Worm (Caenorhabditis elegans): Measurements from ENCODE around the gene mrpl-50.

mrpl-50 gene

DNA sequence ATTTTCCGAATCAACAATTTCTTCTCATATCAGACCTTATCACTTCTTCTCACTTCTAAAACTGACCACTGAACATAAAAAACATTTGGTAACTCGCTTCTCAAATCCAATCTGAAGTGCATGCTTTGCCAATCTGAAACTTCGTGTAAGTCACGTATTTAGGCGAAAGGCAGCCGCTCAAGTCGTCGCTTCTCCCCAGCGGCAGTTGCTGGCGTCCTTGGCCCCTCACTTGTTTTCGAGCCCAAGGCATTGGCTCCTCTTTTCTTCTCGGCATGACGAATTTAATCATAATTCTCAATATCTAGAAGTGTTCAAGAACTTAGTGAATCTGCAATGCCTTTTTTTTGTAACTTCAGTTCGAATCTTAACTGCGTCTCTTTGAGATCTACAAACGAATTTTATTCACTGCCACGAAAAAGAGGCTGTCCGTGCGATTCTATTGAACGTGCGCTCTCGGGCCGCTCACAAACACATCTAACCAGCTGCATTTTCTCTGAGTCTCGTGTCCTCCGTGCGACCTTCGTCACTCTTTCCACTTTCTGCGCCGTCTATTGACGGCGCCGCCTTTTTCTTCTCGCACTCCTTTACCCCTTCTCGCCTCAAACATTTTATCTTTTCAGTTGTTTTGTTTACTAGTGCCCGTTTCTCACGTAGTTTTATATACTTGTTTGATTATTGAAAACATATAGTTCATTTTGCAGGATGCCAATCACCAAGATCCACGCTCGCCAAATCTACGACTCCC is 1.9 kb downstream of the mrpl-50 start:
- TF ChIP-seq F26F4.8 (GFP tag; conservative IDR thresholded peaks at IDR 0.05) (0 out of 2 replicates have a peak, but pooled peaks have one; percentile 11), D1046.2 (GFP tag; IDR thresholded peaks at IDR 0.05) (no peak), hlh-30 (tag; optimal IDR thresholded peaks at IDR 0.05; ENCODE audit: insufficient read depth) (peak; percentile 76), aha-1 (tag) (peak; percentile 99), pqm-1 (tag; optimal IDR thresholded peaks at IDR 0.05) (no peak), T20F7.1 (GFP tag; optimal IDR thresholded peaks at IDR 0.05) (no peak), skn-1 (tag; optimal IDR thresholded peaks at IDR 0.05) (no peak), egl-27 (tag; optimal IDR thresholded peaks at IDR 0.05) (no peak), ceh-44 (GFP tag; IDR thresholded peaks at IDR 0.05) (no peak), egl-43 (GFP tag; IDR thresholded peaks at IDR 0.05) (0 out of 2 replicates have a peak, but pooled peaks have one; percentile 3), daf-12 (tag; optimal IDR thresholded peaks at IDR 0.05) (no peak), unc-130 (GFP tag; optimal IDR thresholded peaks at IDR 0.05) (no peak), lir-3 (tag; optimal IDR thresholded peaks at IDR 0.05) (no peak), nhr-41 (GFP tag; IDR thresholded peaks at IDR 0.05) (no peak), gei-8 (GFP tag; optimal IDR thresholded peaks at IDR 0.05) (no peak), jun-1 (tag; optimal IDR thresholded peaks at IDR 0.05) (no peak), unc-39 (tag; optimal IDR thresholded peaks at IDR 0.05) (no peak), nhr-28 (tag; optimal IDR thresholded peaks at IDR 0.05) (peak; percentile 47), pha-4 (GFP tag; IDR thresholded peaks at IDR 0.05) (0 out of 2 replicates have a peak, but pooled peaks have one; percentile 34), pha-4 (tag; optimal IDR thresholded peaks at IDR 0.05) (no peak), mdt-29 (GFP tag; IDR thresholded peaks at IDR 0.05) (no peak), madf-9 (GFP tag; conservative IDR thresholded peaks at IDR 0.05) (0 out of 2 replicates have a peak, but pooled peaks have one; percentile 21), ZK337.2 (GFP tag; IDR thresholded peaks at IDR 0.05) (no peak), zfp-2 (tag; optimal IDR thresholded peaks at IDR 0.05) (no peak), madf-5 (GFP tag; IDR thresholded peaks at IDR 0.05) (no peak), zip-2 (tag; optimal IDR thresholded peaks at IDR 0.05) (no peak), mdl-1 (tag; optimal IDR thresholded peaks at IDR 0.05) (peak in 1 of 2 experiments; percentile 61), arid-1 (GFP tag; conservative IDR thresholded peaks at IDR 0.05) (0 out of 2 replicates have a peak, but pooled peaks have one; percentile 6), nhr-111 (GFP tag; optimal IDR thresholded peaks at IDR 0.05) (no peak), spr-1 (tag; optimal IDR thresholded peaks at IDR 0.05) (peak; percentile 4), hif-1 (tag; optimal IDR thresholded peaks at IDR 0.05) (peak; percentile 13 to 99), daf-16 (GFP tag; optimal IDR thresholded peaks at IDR 0.05) (no peak), daf-16 (tag; optimal IDR thresholded peaks at IDR 0.05) (peak; percentile 78), sdz-12 (GFP tag; optimal IDR thresholded peaks at IDR 0.05) (no peak), nhr-42 (GFP tag; IDR thresholded peaks at IDR 0.05) (no peak), set-16 (GFP tag; IDR thresholded peaks at IDR 0.05) (no peak), fkh-10 (GFP tag; optimal IDR thresholded peaks at IDR 0.05) (no peak), saeg-2 (GFP tag; IDR thresholded peaks at IDR 0.05) (no peak), nhr-237 (tag; optimal IDR thresholded peaks at IDR 0.05) (no peak), lin-1 (GFP tag; IDR thresholded peaks at IDR 0.05) (no peak), ceh-62 (tag; optimal IDR thresholded peaks at IDR 0.05) (no peak), mxl-3 (GFP tag; optimal IDR thresholded peaks at IDR 0.05) (no peak), vab-7 (GFP tag; IDR thresholded peaks at IDR 0.05) (no peak), tra-1 (GFP tag; IDR thresholded peaks at IDR 0.05) (no peak), ctbp-1 (GFP tag; IDR thresholded peaks at IDR 0.05) (no peak), F44E2.7 (GFP tag; IDR thresholded peaks at IDR 0.05) (no peak), zip-11 (GFP tag; IDR thresholded peaks at IDR 0.05) (no peak), lin-39 (tag; optimal IDR thresholded peaks at IDR 0.05) (no peak), lsy-2 (tag; optimal IDR thresholded peaks at IDR 0.05) (peak; percentile 0 to 28), unc-62 (GFP tag; optimal IDR thresholded peaks at IDR 0.05 in 1 of 2) (peak in 1 of 2 experiments; percentile 82), unc-62 (tag; optimal IDR thresholded peaks at IDR 0.05) (no peak)

All from whole organism, L4 larva.